Worm (Caenorhabditis elegans) whole organism, L4/young adult: ENCODE data around the gene ttbk-2.2.
"Not testable (repeated sequence)": the region's sequence is repeated elsewhere in the genome, so short reads cannot be mapped to it uniquely, and the experiment has no call there.

Source experiments
- W03F9.2 ChIP-seq: fragments of 150-350 bp; optimal IDR thresholded peaks from 2 replicates; lab custom pipeline; 2014; ENCODE audit warnings: missing biosample characterization, missing genetic modification characterization
- dao-5 ChIP-seq: sonication (generic microtip); optimal IDR thresholded peaks from 2 replicates; lab custom pipeline; 2016; ENCODE audit warnings: missing genotype, missing genetic modification characterization, moderate library complexity, missing compliant biosample characterization
- him-1 ChIP-seq: sonication (generic microtip); optimal IDR thresholded peaks from 2 replicates; lab custom pipeline; 2016; ENCODE audit warnings: missing genotype, missing genetic modification reagents, missing genetic modification characterization, missing compliant biosample characterization

DNA sequence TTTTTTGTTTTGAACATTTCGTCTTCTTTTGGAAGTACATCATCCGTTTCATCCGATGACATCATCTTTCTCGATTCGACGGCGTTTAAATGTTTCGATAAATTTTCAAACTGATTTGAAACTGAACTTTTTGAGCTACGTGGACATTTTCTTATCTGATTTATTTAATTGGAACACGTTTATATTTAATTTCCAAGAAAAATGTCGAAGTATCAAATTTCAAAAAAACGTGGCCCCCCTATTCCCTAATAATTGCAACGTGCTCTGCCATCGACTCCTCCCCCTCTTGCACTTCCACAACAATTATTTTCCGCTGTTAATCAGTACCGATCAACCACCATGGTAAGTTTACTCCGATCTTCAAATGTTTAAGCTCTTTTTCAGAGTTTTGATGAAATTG, 1.8 kb upstream of the ttbk-2.2 start, which contains the start of the genes R13H9.6 and rmd-6:
- not testable (repeated sequence) for TF ChIP-seq him-1; dao-5; W03F9.2 (tag; lab: Kevin White, UChicago)
